Fruit fly (Drosophila melanogaster) whole organism, wandering third instar larva: ENCODE measurements around the gene PIG-C.

Experiments used
- Abd-B ChIP-seq: fragments of >200 bp; optimal IDR thresholded peaks from 2 replicates; lab custom pipeline; 2017; ENCODE audit warnings: missing biosample characterization, missing genetic modification characterization
- CG9705 ChIP-seq: fragments of 200-800 bp; sonication (Bioruptor generic); optimal IDR thresholded peaks from 2 replicates; lab custom pipeline; 2018; ENCODE audit warnings: missing biosample characterization, mild to moderate bottlenecking, missing genetic modification characterization
- CrebA ChIP-seq: fragments of 200-800 bp; sonication (Bioruptor generic); optimal IDR thresholded peaks from 2 replicates; lab custom pipeline; 2016; ENCODE audit warnings: missing biosample characterization, mild to moderate bottlenecking, missing genetic modification characterization, borderline replicate concordance
- Dif ChIP-seq: fragments of 200-275, 200-300 bp; sonication (Bioruptor generic); optimal IDR thresholded peaks from 2 replicates; lab custom pipeline; 2018; ENCODE audit warnings: missing biosample characterization, missing genetic modification characterization; ENCODE audit not compliant: partially characterized antibody
- GATAd ChIP-seq: sonication (Bioruptor generic); optimal IDR thresholded peaks from 2 replicates; lab custom pipeline; 2016; ENCODE audit warnings: missing biosample characterization, missing genetic modification characterization
- HLH106 ChIP-seq: fragments of 200-800 bp; optimal IDR thresholded peaks from 3 replicates; lab custom pipeline; 2019; ENCODE audit warnings: missing biosample characterization, mild to moderate bottlenecking, missing genetic modification characterization, moderate library complexity
- Hnf4 ChIP-seq: fragments of 200-800 bp; sonication (Bioruptor generic); optimal IDR thresholded peaks from 2 replicates; lab custom pipeline; 2016; ENCODE audit warnings: missing biosample characterization, mild to moderate bottlenecking, missing genetic modification characterization
- Hr78 ChIP-seq: fragments of >200 bp; optimal IDR thresholded peaks from 2 replicates; lab custom pipeline; 2017; ENCODE audit warnings: missing biosample characterization, missing genetic modification characterization
- Hr83 ChIP-seq: fragments of 200-300 bp; sonication (Bioruptor generic); optimal IDR thresholded peaks from 2 replicates; lab custom pipeline; 2016; ENCODE audit warnings: missing biosample characterization, mild to moderate bottlenecking, missing genetic modification characterization, moderate library complexity; ENCODE audit not compliant: poor library complexity, severe bottlenecking
- Jra ChIP-seq: sonication (Bioruptor generic); optimal IDR thresholded peaks from 2 replicates; lab custom pipeline; 2016; ENCODE audit warnings: missing biosample characterization, missing genetic modification characterization
- Mio ChIP-seq: sonication (Bioruptor generic); optimal IDR thresholded peaks from 2 replicates; lab custom pipeline; 2016; ENCODE audit warnings: missing biosample characterization, missing genetic modification characterization
- OdsH ChIP-seq: fragments of 200-800 bp; sonication (Bioruptor generic); optimal IDR thresholded peaks from 2 replicates; lab custom pipeline; 2016; ENCODE audit warnings: missing biosample characterization, mild to moderate bottlenecking, missing genetic modification characterization
- Sp1 ChIP-seq: fragments of 200-800 bp; sonication (Bioruptor generic); optimal IDR thresholded peaks from 3 replicates; lab custom pipeline; 2019; ENCODE audit warnings: missing biosample characterization, mild to moderate bottlenecking, missing genetic modification characterization, moderate library complexity
- Vsx2 ChIP-seq: fragments of 200-300, 225-300 bp; sonication (Bioruptor generic); optimal IDR thresholded peaks from 2 replicates; lab custom pipeline; 2018; ENCODE audit warnings: missing biosample characterization, missing genetic modification characterization; ENCODE audit not compliant: partially characterized antibody
- br ChIP-seq: fragments of 200-800 bp; sonication (Bioruptor generic); optimal IDR thresholded peaks from 2 replicates; lab custom pipeline; 2016; ENCODE audit warnings: missing biosample characterization, missing genetic modification characterization
- dl ChIP-seq, 2 experiments: fragments of 175-275, 200-275 bp in 1 of 2; fragments of 200-275 bp in 1 of 2; sonication (Bioruptor generic); optimal IDR thresholded peaks; lab custom pipeline; 2018; ENCODE audit warnings: mild to moderate bottlenecking in 2 of 2, missing biosample characterization in 2 of 2, missing genetic modification characterization in 2 of 2, moderate library complexity in 2 of 2; ENCODE audit not compliant: partially characterized antibody in 2 of 2, insufficient read depth in 1 of 2
- dsf ChIP-seq: sonication (Bioruptor generic); optimal IDR thresholded peaks from 2 replicates; lab custom pipeline; 2016; ENCODE audit warnings: missing biosample characterization, missing genetic modification characterization, borderline replicate concordance
- ey ChIP-seq: fragments of 200-800 bp; sonication (Bioruptor generic); optimal IDR thresholded peaks from 2 replicates; lab custom pipeline; 2016; ENCODE audit warnings: missing biosample characterization, missing genetic modification characterization
- foxo ChIP-seq, 2 experiments: fragments of 200-800 bp; sonication (Bioruptor generic); optimal IDR thresholded peaks; 2 replicates in 1 of 2; 3 replicates in 1 of 2; lab custom pipeline; 2016 to 2017; ENCODE audit warnings: missing biosample characterization in 2 of 2, missing genetic modification characterization in 2 of 2
- fru ChIP-seq: fragments of 200-800 bp; sonication (Bioruptor generic); optimal IDR thresholded peaks from 3 replicates; lab custom pipeline; 2016; ENCODE audit warnings: missing biosample characterization, mild to moderate bottlenecking, missing genetic modification characterization
- h ChIP-seq: fragments of 200-800 bp; sonication (Bioruptor generic); optimal IDR thresholded peaks from 3 replicates; lab custom pipeline; 2016; ENCODE audit warnings: missing biosample characterization, mild to moderate bottlenecking, missing genetic modification characterization
- lola ChIP-seq: fragments of >200 bp; optimal IDR thresholded peaks from 2 replicates; lab custom pipeline; 2017; ENCODE audit warnings: missing biosample characterization, missing genetic modification characterization
- pan ChIP-seq: fragments of >200 bp; optimal IDR thresholded peaks from 2 replicates; lab custom pipeline; 2017
- psq ChIP-seq: fragments of 200-800 bp; sonication (Bioruptor generic); optimal IDR thresholded peaks from 3 replicates; lab custom pipeline; 2017; ENCODE audit warnings: missing biosample characterization, mild to moderate bottlenecking, missing genetic modification characterization, moderate library complexity
- rgr ChIP-seq: fragments of 200-800 bp; sonication (Bioruptor generic); optimal IDR thresholded peaks from 3 replicates; lab custom pipeline; 2016; ENCODE audit warnings: missing biosample characterization, mild to moderate bottlenecking, missing genetic modification characterization
- sv ChIP-seq: fragments of 200-800 bp; sonication (Bioruptor generic); optimal IDR thresholded peaks from 3 replicates; lab custom pipeline; 2016; ENCODE audit warnings: missing biosample characterization, missing genetic modification characterization
- tai ChIP-seq: sonication (Bioruptor generic); optimal IDR thresholded peaks from 2 replicates; lab custom pipeline; 2016; ENCODE audit warnings: missing biosample characterization, missing genetic modification characterization
- usp ChIP-seq: fragments of >200 bp; optimal IDR thresholded peaks from 2 replicates; lab custom pipeline; 2017; ENCODE audit warnings: missing biosample characterization, missing genetic modification characterization

Gene PIG-C

dm6 chr3L:3339695-3340226 is 20.7 kb upstream of the PIG-C start:
- peak; percentile 13 for TF ChIP-seq psq (GFP tag; lab: Kevin White, UChicago)
- TF ChIP-seq HLH106 (tag; lab: Kevin White, UChicago) = peak; percentile 35
- peak; percentile 14 for TF ChIP-seq OdsH (GFP tag; lab: Kevin White, UChicago)
- TF ChIP-seq foxo (GFP tag; optimal IDR thresholded peaks at IDR 0.05; lab: Kevin White, UChicago) = peak in 1 of 2 experiments; percentile 18
- peak; percentile 58 for TF ChIP-seq ey (GFP tag; lab: Kevin White, UChicago)
- peak; percentile 58 for TF ChIP-seq rgr (GFP tag; lab: Kevin White, UChicago)
- TF ChIP-seq br (GFP tag; lab: Kevin White, UChicago) = peak; percentile 6
- peak; percentile 10 for TF ChIP-seq Hnf4
- no peak for TF ChIP-seq usp (GFP tag; lab: Kevin White, UChicago)
- peak; percentile 26 for TF ChIP-seq Sp1 (GFP tag; lab: Kevin White, UChicago)
- no peak for TF ChIP-seq Jra
- no peak for TF ChIP-seq Mio (GFP tag; lab: Kevin White, UChicago)
- TF ChIP-seq Dif (GFP tag; lab: Kevin White, UChicago) = no peak
- peak; percentile 44 for TF ChIP-seq fru (GFP tag; lab: Kevin White, UChicago)
- TF ChIP-seq Abd-B (GFP tag; lab: Kevin White, UChicago) = no peak
- TF ChIP-seq, all 38 proteins: peak for 10

dm6 chr3L:3338882-3339590 is 20.0 kb upstream of the PIG-C start:
- TF ChIP-seq h (no peak), lola (GFP tag; lab: Kevin White, UChicago) (no peak), tai (GFP tag; lab: Kevin White, UChicago) (no peak), rgr (GFP tag; lab: Kevin White, UChicago) (no peak), usp (GFP tag; lab: Kevin White, UChicago) (no peak), Dif (GFP tag; lab: Kevin White, UChicago) (no peak), pan (lab: Kevin White, UChicago) (no peak), Hr78 (GFP tag; lab: Kevin White, UChicago) (no peak), Abd-B (GFP tag; lab: Kevin White, UChicago) (no peak), fru (GFP tag; lab: Kevin White, UChicago) (no peak), CG9705 (GFP tag; lab: Kevin White, UChicago) (no peak), dsf (no peak), Mio (GFP tag; lab: Kevin White, UChicago) (no peak), sv (GFP tag; lab: Kevin White, UChicago) (no peak), Jra (no peak), CrebA (no peak)

- no peak for TF ChIP-seq CrebA
- no peak for TF ChIP-seq Hr83
- TF ChIP-seq GATAd = no peak
- no peak for TF ChIP-seq Vsx2
- TF ChIP-seq br (GFP tag; lab: Kevin White, UChicago) = no peak
- TF ChIP-seq Abd-B (GFP tag; lab: Kevin White, UChicago) = no peak
- TF ChIP-seq dl (GFP tag; optimal IDR thresholded peaks at IDR 0.05; lab: Kevin White, UChicago; ENCODE audit: insufficient read depth in 1 of 2, partially characterized antibody in 2 of 2) = no peak
- TF ChIP-seq, all 38 proteins: peak for 0
These were observed 19.2 kb upstream of the PIG-C start for dm6 chr3L:3338028-3338855.

dm6 chr3L:3337345-3337928 is 18.4 kb upstream of the PIG-C start:
- TF ChIP-seq Vsx2 (peak; percentile 29), dl (GFP tag; optimal IDR thresholded peaks at IDR 0.05; lab: Kevin White, UChicago; ENCODE audit: insufficient read depth in 1 of 2, partially characterized antibody in 2 of 2) (no peak), psq (GFP tag; lab: Kevin White, UChicago) (peak; percentile 99)
